Fruit fly (Drosophila melanogaster): Measurements from ENCODE around the gene CG11695.
A peak's percentile ranks its signal among the peaks of the same experiment; 100 is the strongest.

Gene CG11695

dm6 chrX:11615652-11616495 is 39.2 kb downstream of the CG11695 start, which contains the start of the genes RPA3 and Met:
RPA3 (minus strand) TSS chrX:11615840.
Met (plus strand) TSS chrX:11616124.
- TF ChIP-seq CG34367 (tag; optimal IDR thresholded peaks at IDR 0.05), result peak; percentile 6
- TF ChIP-seq CG14655 (GFP tag; optimal IDR thresholded peaks at IDR 0.05), result no peak
- no peak for TF ChIP-seq CG4496 (GFP tag; IDR thresholded peaks at IDR 0.05)
- TF ChIP-seq Ets98B (GFP tag; IDR thresholded peaks at IDR 0.05), result no peak
- TF ChIP-seq Snoo (tag; optimal IDR thresholded peaks at IDR 0.05), result no peak

dm6 chrX:11616496-11616952 is 39.8 kb downstream of the CG11695 start:
- TF ChIP-seq Pif1A (GFP tag; optimal IDR thresholded peaks at IDR 0.05), result no peak
- TF ChIP-seq CG4496 (GFP tag; IDR thresholded peaks at IDR 0.05), result 0 out of 3 replicates have a peak, but pooled peaks have one; percentile 33
- no peak for TF ChIP-seq Snoo (tag; optimal IDR thresholded peaks at IDR 0.05)
- peak; percentile 44 for TF ChIP-seq CG12605 (GFP tag; IDR thresholded peaks at IDR 0.05)
- no peak for TF ChIP-seq CG8301 (tag; optimal IDR thresholded peaks at IDR 0.05)

- TF ChIP-seq Pif1A (GFP tag; optimal IDR thresholded peaks at IDR 0.05), result no peak
- TF ChIP-seq CG8159 (tag; optimal IDR thresholded peaks at IDR 0.05), result no peak
- TF ChIP-seq CG12605 (GFP tag; IDR thresholded peaks at IDR 0.05), result no peak
- TF ChIP-seq D1 (tag; optimal IDR thresholded peaks at IDR 0.05), result no peak
- TF ChIP-seq CG13204 (GFP tag; optimal IDR thresholded peaks at IDR 0.05), result no peak
- no peak for TF ChIP-seq Pif1B (GFP tag; optimal IDR thresholded peaks at IDR 0.05)
- TF ChIP-seq rn (GFP tag; IDR thresholded peaks at IDR 0.05), result no peak
- TF ChIP-seq EcR (GFP tag; optimal IDR thresholded peaks at IDR 0.05), result no peak
- no peak for TF ChIP-seq CG14655 (GFP tag; optimal IDR thresholded peaks at IDR 0.05)
- no peak for TF ChIP-seq Ets98B (GFP tag; IDR thresholded peaks at IDR 0.05)
- TF ChIP-seq CG32121 (GFP tag; IDR thresholded peaks at IDR 0.05), result no peak
Observed at dm6 chrX:11619617-11620016, 42.9 kb downstream of the CG11695 start.

dm6 chrX:11620527-11620926 is 43.8 kb downstream of the CG11695 start:
- TF ChIP-seq fd96Ca (GFP tag; IDR thresholded peaks at IDR 0.05), result no peak
- TF ChIP-seq Pif1A (GFP tag; optimal IDR thresholded peaks at IDR 0.05), result no peak
- no peak for TF ChIP-seq Pif1B (GFP tag; optimal IDR thresholded peaks at IDR 0.05)
- no peak for TF ChIP-seq CG14655 (GFP tag; optimal IDR thresholded peaks at IDR 0.05)
- no peak for TF ChIP-seq rn (GFP tag; IDR thresholded peaks at IDR 0.05)
- no peak for TF ChIP-seq CG32121 (GFP tag; IDR thresholded peaks at IDR 0.05)
- no peak for TF ChIP-seq CG9948 (tag; optimal IDR thresholded peaks at IDR 0.05)
- no peak for TF ChIP-seq EcR (GFP tag; optimal IDR thresholded peaks at IDR 0.05)
- TF ChIP-seq CG8301 (tag; optimal IDR thresholded peaks at IDR 0.05), result no peak
- TF ChIP-seq CG13204 (GFP tag; optimal IDR thresholded peaks at IDR 0.05), result no peak
- no peak for TF ChIP-seq CG15710 (tag; optimal IDR thresholded peaks at IDR 0.05)
- no peak for TF ChIP-seq gl (tag; optimal IDR thresholded peaks at IDR 0.05)
- TF ChIP-seq CG8159 (tag; optimal IDR thresholded peaks at IDR 0.05), result no peak
- TF ChIP-seq CG17806 (tag; optimal IDR thresholded peaks at IDR 0.05), result no peak
- TF ChIP-seq D1 (tag; optimal IDR thresholded peaks at IDR 0.05), result no peak

dm6 chrX:11621315-11621865 is 44.7 kb downstream of the CG11695 start:
- no peak for TF ChIP-seq Pif1B (GFP tag; optimal IDR thresholded peaks at IDR 0.05)
- TF ChIP-seq Pif1A (GFP tag; optimal IDR thresholded peaks at IDR 0.05), result no peak
- TF ChIP-seq Snoo (tag; optimal IDR thresholded peaks at IDR 0.05), result no peak
- TF ChIP-seq D1 (tag; optimal IDR thresholded peaks at IDR 0.05), result no peak

dm6 chrX:11621866-11622648 is 45.4 kb downstream of the CG11695 start, which contains the start of gene Ptp10D:
Ptp10D (plus strand) TSS chrX:11622015.
- no peak for TF ChIP-seq CG8159 (tag; optimal IDR thresholded peaks at IDR 0.05)
- peak; percentile 64 for TF ChIP-seq CG4496 (GFP tag; IDR thresholded peaks at IDR 0.05)
- peak; percentile 46; the same call in 1 of the 2 replicates for TF ChIP-seq Ets98B (GFP tag; IDR thresholded peaks at IDR 0.05)
- no peak for TF ChIP-seq EcR (GFP tag; optimal IDR thresholded peaks at IDR 0.05)
- TF ChIP-seq CG12605 (GFP tag; IDR thresholded peaks at IDR 0.05), result peak; percentile 58; the same call in 1 of the 2 replicates
- peak; percentile 56 for TF ChIP-seq CG32121 (GFP tag; IDR thresholded peaks at IDR 0.05)

All from whole organism, pupa.